Worm (Caenorhabditis elegans): ENCODE results near the gene nemt-1.

Gene nemt-1

DNA sequence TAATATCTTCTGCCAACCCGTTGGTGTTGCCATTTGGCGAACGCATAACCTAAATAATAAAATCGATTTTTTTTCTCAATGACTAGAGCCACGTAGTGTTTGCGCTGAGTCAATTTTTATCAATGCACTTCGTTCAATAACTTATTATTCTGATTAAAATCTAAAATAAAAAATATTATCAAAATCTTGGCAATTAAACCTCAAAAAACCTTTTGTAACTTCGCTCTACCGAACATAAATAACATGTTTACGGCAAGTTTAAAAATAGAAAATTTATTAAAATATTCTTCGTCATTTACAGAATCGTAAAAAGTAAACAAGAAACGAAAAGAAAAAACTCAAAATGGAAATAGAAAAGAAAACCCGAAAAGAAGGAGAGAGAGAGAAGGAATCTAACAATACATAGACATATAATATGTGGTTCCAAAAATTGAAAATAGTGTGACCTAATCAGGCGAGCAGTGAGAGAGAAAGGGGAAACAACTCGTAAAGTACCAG lies 23.9 kb upstream of the nemt-1 start, which contains the start of gene pigc-1:
Gene pigc-1 (minus strand): TSS at position 51 of the 498 bp plus-strand sequence.
- TF ChIP-seq egl-27 (tag; optimal IDR thresholded peaks at IDR 0.05) (no peak), mxl-2 (GFP tag; conservative IDR thresholded peaks at IDR 0.05) (no peak), dmd-9 (GFP tag; IDR thresholded peaks at IDR 0.05) (no peak), F37D6.2 (tag; optimal IDR thresholded peaks at IDR 0.05) (no peak), aha-1 (tag) (no peak), egl-43 (GFP tag; IDR thresholded peaks at IDR 0.05) (no peak), madf-9 (GFP tag; conservative IDR thresholded peaks at IDR 0.05) (no peak), attf-4 (tag; optimal IDR thresholded peaks at IDR 0.05) (no peak), daf-8 (GFP tag; IDR thresholded peaks at IDR 0.05) (no peak), unc-39 (tag; optimal IDR thresholded peaks at IDR 0.05) (no peak), dmd-8 (GFP tag; IDR thresholded peaks at IDR 0.05) (no peak), set-16 (GFP tag; IDR thresholded peaks at IDR 0.05) (no peak), jun-1 (tag; optimal IDR thresholded peaks at IDR 0.05) (no peak), nhr-41 (GFP tag; IDR thresholded peaks at IDR 0.05) (no peak), ceh-32 (tag; optimal IDR thresholded peaks at IDR 0.05; ENCODE audit: poor library complexity) (no peak), ceh-82 (tag; optimal IDR thresholded peaks at IDR 0.05) (no peak), nhr-10 (tag; optimal IDR thresholded peaks at IDR 0.05) (no peak), Y5F2A.4 (GFP tag; optimal IDR thresholded peaks at IDR 0.05) (no peak), F44E2.7 (GFP tag; IDR thresholded peaks at IDR 0.05) (no peak), tra-1 (GFP tag; IDR thresholded peaks at IDR 0.05) (no peak), ces-1 (GFP tag; optimal IDR thresholded peaks at IDR 0.05) (no peak), madf-5 (GFP tag; IDR thresholded peaks at IDR 0.05) (no peak), fkh-10 (GFP tag; optimal IDR thresholded peaks at IDR 0.05) (no peak), zfp-2 (tag; optimal IDR thresholded peaks at IDR 0.05) (no peak), nhr-77 (tag; optimal IDR thresholded peaks at IDR 0.05) (peak; percentile 31), mes-2 (tag; optimal IDR thresholded peaks at IDR 0.05; ENCODE audit: poor library complexity, severe bottlenecking) (peak; percentile 10), ceh-20 (GFP tag; IDR thresholded peaks at IDR 0.05) (no peak), spr-1 (tag; optimal IDR thresholded peaks at IDR 0.05) (no peak), nhr-28 (tag; optimal IDR thresholded peaks at IDR 0.05) (no peak), T20F7.1 (GFP tag; optimal IDR thresholded peaks at IDR 0.05) (no peak), daf-16 (GFP tag; optimal IDR thresholded peaks at IDR 0.05) (no peak), daf-16 (tag; optimal IDR thresholded peaks at IDR 0.05) (peak; percentile 90), lin-29 (GFP tag; IDR thresholded peaks at IDR 0.05) (no peak), ceh-62 (tag; optimal IDR thresholded peaks at IDR 0.05) (no peak), fos-1 (tag; optimal IDR thresholded peaks at IDR 0.05) (no peak), lim-7 (GFP tag; IDR thresholded peaks at IDR 0.05) (no peak), hif-1 (tag; optimal IDR thresholded peaks at IDR 0.05) (no peak), lin-15B (tag; optimal IDR thresholded peaks at IDR 0.05) (no peak), mep-1 (tag; optimal IDR thresholded peaks at IDR 0.05) (peak; percentile 6), ztf-11 (tag; optimal IDR thresholded peaks at IDR 0.05) (no peak), nhr-237 (tag; optimal IDR thresholded peaks at IDR 0.05) (no peak), php-3 (GFP tag; IDR thresholded peaks at IDR 0.05) (no peak), duxl-1 (tag; optimal IDR thresholded peaks at IDR 0.05; ENCODE audit: poor library complexity) (no peak), Y48G9A.11 (GFP tag; IDR thresholded peaks at IDR 0.05) (peak; percentile 18; the same call in 1 of the 2 replicates), F49E8.2 (tag; optimal IDR thresholded peaks at IDR 0.05; ENCODE audit: borderline replicate concordance) (no peak), nhr-6 (tag; optimal IDR thresholded peaks at IDR 0.05) (no peak), lin-38 (GFP tag; IDR thresholded peaks at IDR 0.05) (peak; percentile 38), nhr-76 (tag; optimal IDR thresholded peaks at IDR 0.05) (no peak)

Data from whole organism, L4 larva.